Worm (Caenorhabditis elegans): ENCODE results near the gene emc-5.

emc-5 gene

ce11 chrII:11453025-11453424, 43.6 kb upstream of the emc-5 start, which contains the start of gene rsp-1 (continued):
- TF ChIP-seq F22D6.2 (tag; optimal IDR thresholded peaks at IDR 0.05) (peak; percentile 27), nhr-120 (GFP tag; IDR thresholded peaks at IDR 0.05) (no peak), nhr-80 (tag; optimal IDR thresholded peaks at IDR 0.05) (peak; percentile 95), fkh-3 (tag; optimal IDR thresholded peaks at IDR 0.05) (no peak), lin-40 (tag; optimal IDR thresholded peaks at IDR 0.05) (peak; percentile 88), attf-6 (GFP tag; IDR thresholded peaks at IDR 0.05) (no peak; the same call in 1 of the 2 replicates), nhr-179 (tag; optimal IDR thresholded peaks at IDR 0.05) (no peak), D2030.7 (GFP tag; IDR thresholded peaks at IDR 0.05) (peak; percentile 77), egl-18 (GFP tag; IDR thresholded peaks at IDR 0.05) (0 out of 2 replicates have a peak, but pooled peaks have one; percentile 30), ztf-28 (GFP tag; IDR thresholded peaks at IDR 0.05) (0 out of 2 replicates have a peak, but pooled peaks have one; percentile 49), rec-8 (tag; optimal IDR thresholded peaks at IDR 0.05) (no peak), gei-17 (GFP tag; optimal IDR thresholded peaks at IDR 0.05) (peak; percentile 43), lin-26 (GFP tag; IDR thresholded peaks at IDR 0.05) (no peak), zfh-2 (GFP tag; conservative IDR thresholded peaks at IDR 0.05) (peak; percentile 74), snpc-1.1 (tag; optimal IDR thresholded peaks at IDR 0.05; ENCODE audit: insufficient read depth) (peak; percentile 42), unc-62 (GFP tag; optimal IDR thresholded peaks at IDR 0.05) (no peak), tlf-1 (GFP tag; optimal IDR thresholded peaks at IDR 0.05) (peak; percentile 87), die-1 (tag; optimal IDR thresholded peaks at IDR 0.05) (peak; percentile 11), nhr-90 (tag; optimal IDR thresholded peaks at IDR 0.05) (peak; percentile 23), sptf-2 (GFP tag; optimal IDR thresholded peaks at IDR 0.05) (peak; percentile 4), madf-3 (GFP tag; IDR thresholded peaks at IDR 0.05) (peak; percentile 100), ceh-91 (GFP tag; IDR thresholded peaks at IDR 0.05) (peak; percentile 73), F10E7.11 (tag; optimal IDR thresholded peaks at IDR 0.05) (no peak), snpc-4 (GFP tag; optimal IDR thresholded peaks at IDR 0.05) (no peak), snpc-4 (tag; optimal IDR thresholded peaks at IDR 0.05) (peak; percentile 73 to 82 (median 80)), Y67H2A.10 (GFP tag; conservative IDR thresholded peaks at IDR 0.05) (peak; percentile 81), ekl-4 (GFP tag; IDR thresholded peaks at IDR 0.05) (peak; percentile 94), unc-130 (GFP tag; optimal IDR thresholded peaks at IDR 0.05) (no peak), tbx-9 (tag; optimal IDR thresholded peaks at IDR 0.05; ENCODE audit: borderline replicate concordance) (no peak), mxl-1 (tag; optimal IDR thresholded peaks at IDR 0.05) (no peak), egrh-3 (GFP tag; IDR thresholded peaks at IDR 0.05) (no peak), F57C9.4 (tag; optimal IDR thresholded peaks at IDR 0.05) (no peak), lsy-27 (tag; optimal IDR thresholded peaks at IDR 0.05; ENCODE audit: borderline replicate concordance, insufficient read depth) (no peak), aptf-3 (GFP tag; IDR thresholded peaks at IDR 0.05) (no peak), let-607 (tag; optimal IDR thresholded peaks at IDR 0.05) (peak; percentile 54 to 73), cebp-2 (GFP tag; IDR thresholded peaks at IDR 0.05) (no peak), Y95B8A.8 (GFP tag; IDR thresholded peaks at IDR 0.05) (peak; percentile 93), Y53G8AR.9 (GFP tag; conservative IDR thresholded peaks at IDR 0.05) (peak; percentile 93), sdz-38 (tag; optimal IDR thresholded peaks at IDR 0.05) (no peak), ets-4 (GFP tag; optimal IDR thresholded peaks at IDR 0.05) (peak; percentile 40), Y56A3A.18 (GFP tag; IDR thresholded peaks at IDR 0.05) (0 out of 2 replicates have a peak, but pooled peaks have one; percentile 49), mel-28 (tag; optimal IDR thresholded peaks at IDR 0.05; ENCODE audit: borderline replicate concordance) (no peak), let-526 (GFP tag; IDR thresholded peaks at IDR 0.05) (peak; percentile 79), F37B4.10 (GFP tag; IDR thresholded peaks at IDR 0.05) (no peak), hlh-26 (GFP tag; conservative IDR thresholded peaks at IDR 0.05) (no peak), nfya-1 (tag; optimal IDR thresholded peaks at IDR 0.05; ENCODE audit: borderline replicate concordance, insufficient read depth) (no peak), pha-4 (tag; optimal IDR thresholded peaks at IDR 0.05) (no peak), bed-1 (GFP tag; IDR thresholded peaks at IDR 0.05) (no peak)

All from whole organism, young adult.